Worm (Caenorhabditis elegans) whole organism, late embryonic: ENCODE results near the gene F53F4.2.

ENCODE experiments used
- ama-1 ChIP-seq: fragments of 150-350 bp; optimal IDR thresholded peaks from 2 replicates; lab custom pipeline; 2014
- dmd-4 ChIP-seq: sonication (generic microtip); optimal IDR thresholded peaks from 2 replicates; lab custom pipeline; 2016; ENCODE audit warnings: borderline replicate concordance, missing genetic modification characterization, missing compliant biosample characterization
- dve-1 ChIP-seq: sonication (generic microtip); optimal IDR thresholded peaks from 2 replicates; lab custom pipeline; 2017; ENCODE audit warnings: antibody characterized with exemption, mild to moderate bottlenecking, missing genetic modification characterization, missing compliant biosample characterization
- elt-2 ChIP-seq: sonication (generic microtip); optimal IDR thresholded peaks from 2 replicates; lab custom pipeline; 2016; ENCODE audit warnings: missing genetic modification reagents, missing genetic modification characterization, missing compliant biosample characterization
- hlh-30 ChIP-seq: sonication (generic microtip); optimal IDR thresholded peaks from 2 replicates; lab custom pipeline; 2017; ENCODE audit warnings: antibody characterized with exemption, missing genetic modification characterization, missing compliant biosample characterization; ENCODE audit not compliant: insufficient read depth
- lin-11 ChIP-seq: fragments of 200-800 bp; sonication (Bioruptor generic); optimal IDR thresholded peaks from 2 replicates; lab custom pipeline; 2018; ENCODE audit warnings: mild to moderate bottlenecking, missing genetic modification characterization, missing compliant biosample characterization
- npax-4 ChIP-seq: sonication (generic microtip); optimal IDR thresholded peaks from 2 replicates; lab custom pipeline; 2016; ENCODE audit warnings: missing genetic modification characterization, missing compliant biosample characterization
- pha-2 ChIP-seq: sonication (generic microtip); optimal IDR thresholded peaks from 2 replicates; lab custom pipeline; 2017; ENCODE audit warnings: mild to moderate bottlenecking, missing genetic modification characterization, missing compliant biosample characterization
- pqm-1 ChIP-seq: sonication (generic microtip); optimal IDR thresholded peaks from 2 replicates; lab custom pipeline; 2016; ENCODE audit warnings: missing genetic modification characterization, missing compliant biosample characterization

- no peak for TF ChIP-seq dve-1
- TF ChIP-seq lin-11 (tag; lab: Kevin White, UChicago) = no peak
- no peak for TF ChIP-seq ama-1 (lab: Kevin White, UChicago)
- no peak for TF ChIP-seq dmd-4 (tag; lab: Kevin White, UChicago)
- no peak for TF ChIP-seq npax-4 (tag; lab: Kevin White, UChicago)
- TF ChIP-seq pha-2 (tag; lab: Kevin White, UChicago) = no peak
- no peak for TF ChIP-seq hlh-30
- no peak for TF ChIP-seq elt-2 (tag; lab: Kevin White, UChicago)
- TF ChIP-seq pqm-1 (tag; lab: Kevin White, UChicago) = no peak
Measured at ce11 chrV:13576828-13577227, 12.6 kb downstream of the F53F4.2 start.
